Fruit fly (Drosophila melanogaster) whole organism, embryonic: ENCODE results near the gene pigs.

ENCODE experiments used
- Atf6 ChIP-seq: fragments of 200-800 bp; sonication (Bioruptor generic); IDR thresholded peaks from 2 replicates; pipeline ENCODE4 v1.3.6; 2022; ENCODE audit warnings: missing biosample characterization, missing genetic modification characterization
- CG13624 ChIP-seq: fragments of 200-800 bp; sonication (Bioruptor generic); optimal IDR thresholded peaks from 2 replicates; lab custom pipeline; 2016; ENCODE audit warnings: missing biosample characterization, missing genetic modification characterization
- CG15011 ChIP-seq: fragments of 200-800 bp; sonication (Bioruptor generic); optimal IDR thresholded peaks from 3 replicates; lab custom pipeline; 2018; ENCODE audit warnings: missing biosample characterization, mild to moderate bottlenecking, missing genetic modification characterization
- CG1529 ChIP-seq: fragments of 200-800 bp; sonication (Bioruptor generic); optimal IDR thresholded peaks from 3 replicates; lab custom pipeline; 2018; ENCODE audit warnings: missing biosample characterization, missing genetic modification characterization
- CG18262 ChIP-seq: fragments of 200-800 bp; optimal IDR thresholded peaks from 3 replicates; lab custom pipeline; 2019; ENCODE audit warnings: missing biosample characterization, mild to moderate bottlenecking, missing genetic modification characterization, moderate library complexity
- CG31224 ChIP-seq: fragments of 200-800 bp; sonication (Bioruptor generic); IDR thresholded peaks from 2 replicates; pipeline ENCODE4 v1.3.6; 2022; ENCODE audit warnings: missing biosample characterization, missing genetic modification characterization
- CG31441 ChIP-seq: fragments of 200-800 bp; sonication (Bioruptor generic); IDR thresholded peaks from 2 replicates; pipeline ENCODE4 v1.3.6; 2022; ENCODE audit warnings: missing biosample characterization, missing genetic modification characterization
- CG3281 ChIP-seq: fragments of 200-800 bp; sonication (Bioruptor generic); optimal IDR thresholded peaks from 3 replicates; lab custom pipeline; 2017; ENCODE audit warnings: missing biosample characterization, mild to moderate bottlenecking, missing genetic modification characterization
- CG6683 ChIP-seq: fragments of 200-800 bp; sonication (Bioruptor generic); optimal IDR thresholded peaks from 2 replicates; lab custom pipeline; 2017; ENCODE audit warnings: missing biosample characterization, mild to moderate bottlenecking, missing genetic modification characterization, missing genetic modification reagents
- CG6854 ChIP-seq: fragments of 200-800 bp; sonication (Bioruptor generic); optimal IDR thresholded peaks from 3 replicates; lab custom pipeline; 2017; ENCODE audit warnings: missing biosample characterization, mild to moderate bottlenecking, missing genetic modification characterization
- CG7372 ChIP-seq: fragments of 200-800 bp; sonication (Bioruptor generic); IDR thresholded peaks from 2 replicates; pipeline ENCODE4 v1.3.6; 2022; ENCODE audit warnings: missing biosample characterization, missing genetic modification characterization
- CG8765 ChIP-seq: fragments of 200-800 bp; sonication (Bioruptor generic); IDR thresholded peaks from 2 replicates; pipeline ENCODE4 v1.3.6; 2022; ENCODE audit warnings: missing biosample characterization, missing genetic modification characterization
- Chrac-16 ChIP-seq: fragments of 200-800 bp; sonication (Bioruptor generic); optimal IDR thresholded peaks from 3 replicates; lab custom pipeline; 2016; ENCODE audit warnings: missing biosample characterization, missing genetic modification characterization
- E2f1 ChIP-seq: fragments of 200-800 bp; sonication (Bioruptor generic); IDR thresholded peaks from 2 replicates; pipeline ENCODE4 v1.3.6; 2022; ENCODE audit warnings: missing biosample characterization, missing genetic modification characterization
- ERR ChIP-seq: fragments of 200-800 bp; sonication (Bioruptor generic); optimal IDR thresholded peaks from 2 replicates; lab custom pipeline; 2016; ENCODE audit warnings: missing biosample characterization, missing genetic modification characterization
- Fer1 ChIP-seq: fragments of 200-800 bp; sonication (Bioruptor generic); optimal IDR thresholded peaks from 2 replicates; lab custom pipeline; 2017; ENCODE audit warnings: missing biosample characterization, mild to moderate bottlenecking, missing genetic modification characterization
- HHEX ChIP-seq: fragments of 200-800 bp; sonication (Bioruptor generic); optimal IDR thresholded peaks from 3 replicates; lab custom pipeline; 2017; ENCODE audit warnings: missing biosample characterization, mild to moderate bottlenecking, missing genetic modification characterization, missing genetic modification reagents
- HLHmδ ChIP-seq: fragments of 200-800 bp; sonication (Bioruptor generic); optimal IDR thresholded peaks from 2 replicates; lab custom pipeline; 2018; ENCODE audit warnings: missing biosample characterization, mild to moderate bottlenecking, missing genetic modification characterization, moderate library complexity
- Mes4 ChIP-seq: fragments of 200-800 bp; sonication (Bioruptor generic); optimal IDR thresholded peaks from 2 replicates; lab custom pipeline; 2016; ENCODE audit warnings: missing biosample characterization, missing genetic modification characterization
- NFAT ChIP-seq: fragments of 200-800 bp; sonication (Bioruptor generic); IDR thresholded peaks from 2 replicates; pipeline ENCODE4 v1.3.6; 2022; ENCODE audit warnings: missing biosample characterization, missing genetic modification characterization
- Nf-YC ChIP-seq: fragments of 200-800 bp; optimal IDR thresholded peaks from 3 replicates; lab custom pipeline; 2019; ENCODE audit warnings: missing biosample characterization, mild to moderate bottlenecking, missing genetic modification characterization, moderate library complexity
- Side ChIP-seq: fragments of 200-800 bp; sonication (Bioruptor generic); optimal IDR thresholded peaks from 2 replicates; lab custom pipeline; 2016; ENCODE audit warnings: missing biosample characterization, missing genetic modification characterization
- TFAM ChIP-seq: fragments of 200-800 bp; sonication (Bioruptor generic); optimal IDR thresholded peaks from 2 replicates; lab custom pipeline; 2017; ENCODE audit warnings: missing biosample characterization, missing genetic modification characterization, inconsistent platforms
- al ChIP-seq: fragments of 200-800 bp; sonication (Bioruptor generic); IDR thresholded peaks from 2 replicates; pipeline ENCODE4 v1.3.6; 2022; ENCODE audit warnings: missing biosample characterization, missing genetic modification characterization
- amos ChIP-seq: fragments of 200-800 bp; sonication (Bioruptor generic); IDR thresholded peaks from 2 replicates; pipeline ENCODE4 v1.3.6; 2022; ENCODE audit warnings: missing biosample characterization, missing genetic modification characterization; ENCODE audit not compliant: partially characterized antibody
- cato ChIP-seq: fragments of 200-800 bp; sonication (Bioruptor generic); optimal IDR thresholded peaks from 2 replicates; lab custom pipeline; 2016; ENCODE audit warnings: missing biosample characterization, missing genetic modification characterization, borderline replicate concordance
- dati ChIP-seq: fragments of 200-800 bp; sonication (Bioruptor generic); IDR thresholded peaks from 2 replicates; pipeline ENCODE4 v1.3.6; 2022; ENCODE audit warnings: missing biosample characterization, missing genetic modification characterization
- disco-r ChIP-seq: fragments of 200-800 bp; sonication (Bioruptor generic); optimal IDR thresholded peaks from 2 replicates; lab custom pipeline; 2016; ENCODE audit warnings: missing biosample characterization, missing genetic modification characterization
- dysf ChIP-seq: fragments of 200-800 bp; sonication (Bioruptor generic); IDR thresholded peaks from 3 replicates; pipeline ENCODE4 v1.3.6; 2022; ENCODE audit warnings: missing biosample characterization, missing genetic modification characterization
- exex ChIP-seq: fragments of 200-800 bp; sonication (Bioruptor generic); optimal IDR thresholded peaks from 4 replicates; lab custom pipeline; 2018; ENCODE audit warnings: missing biosample characterization, mild to moderate bottlenecking, missing genetic modification characterization, moderate library complexity
- eyg ChIP-seq: fragments of 200-800 bp; sonication (Bioruptor generic); optimal IDR thresholded peaks from 3 replicates; lab custom pipeline; 2016; ENCODE audit warnings: missing biosample characterization, missing genetic modification characterization
- fu2 ChIP-seq: fragments of 200-800 bp; sonication (Bioruptor generic); optimal IDR thresholded peaks from 2 replicates; lab custom pipeline; 2016; ENCODE audit warnings: missing biosample characterization, missing genetic modification characterization
- insv ChIP-seq, 2 experiments: fragments of 200-800 bp; sonication (Bioruptor generic); optimal IDR thresholded peaks; 3 replicates each; lab custom pipeline; 2016 to 2018; ENCODE audit warnings: missing biosample characterization in 2 of 2, missing genetic modification characterization in 2 of 2
- kni ChIP-seq: fragments of 200-800 bp; sonication (Bioruptor generic); optimal IDR thresholded peaks from 3 replicates; lab custom pipeline; 2017; ENCODE audit warnings: mild to moderate bottlenecking, missing biosample characterization, missing genetic modification reagents, missing genetic modification characterization
- lov ChIP-seq, 2 experiments: fragments of 200-800 bp in 1 of 2; fragments of >200 bp in 1 of 2; sonication (Bioruptor generic) in 1 of 2; IDR thresholded peaks in 1 of 2; optimal IDR thresholded peaks in 1 of 2; 2 replicates in 1 of 2; 3 replicates in 1 of 2; pipeline versions ENCODE4 v1.3.6 to Lab custom; 2017 to 2022; ENCODE audit warnings: missing biosample characterization in 1 of 2, missing genetic modification characterization in 1 of 2
- org-1 ChIP-seq: fragments of 200-800 bp; sonication (Bioruptor generic); optimal IDR thresholded peaks from 2 replicates; lab custom pipeline; 2017; ENCODE audit warnings: missing biosample characterization, missing genetic modification characterization
- sens ChIP-seq: fragments of 200-800 bp; sonication (Bioruptor generic); peaks from one replicate; lab custom pipeline; 2016; ENCODE audit warnings: missing biosample characterization, missing genetic modification characterization
- seq ChIP-seq: fragments of 200-800 bp; sonication (Bioruptor generic); IDR thresholded peaks from 2 replicates; pipeline ENCODE4 v1.3.6; 2022; ENCODE audit warnings: missing biosample characterization, missing genetic modification characterization
- slou ChIP-seq: fragments of 200-800 bp; sonication (Bioruptor generic); optimal IDR thresholded peaks from 3 replicates; lab custom pipeline; 2016; ENCODE audit warnings: missing biosample characterization, missing genetic modification characterization
- slp2 ChIP-seq: fragments of 200-800 bp; sonication (Bioruptor generic); optimal IDR thresholded peaks from 2 replicates; lab custom pipeline; 2016; ENCODE audit warnings: missing biosample characterization, missing genetic modification characterization
- sug ChIP-seq: fragments of 200-800 bp; optimal IDR thresholded peaks from 2 replicates; lab custom pipeline; 2019; ENCODE audit warnings: missing biosample characterization, mild to moderate bottlenecking, missing genetic modification characterization, moderate library complexity
- tgo ChIP-seq: fragments of 200-800 bp; sonication (Bioruptor generic); IDR thresholded peaks from 3 replicates; pipeline ENCODE4 v1.3.6; 2022; ENCODE audit warnings: missing biosample characterization, missing genetic modification characterization
- trem ChIP-seq: fragments of 200-800 bp; optimal IDR thresholded peaks from 3 replicates; lab custom pipeline; 2019; ENCODE audit warnings: missing biosample characterization, mild to moderate bottlenecking, missing genetic modification characterization, moderate library complexity
- tx ChIP-seq: fragments of 200-800 bp; sonication (Bioruptor generic); optimal IDR thresholded peaks from 2 replicates; lab custom pipeline; 2016; ENCODE audit warnings: missing biosample characterization, missing genetic modification characterization
- unpg ChIP-seq: fragments of 200-800 bp; sonication (Bioruptor generic); optimal IDR thresholded peaks from 3 replicates; lab custom pipeline; 2018; ENCODE audit warnings: missing biosample characterization, mild to moderate bottlenecking, missing genetic modification characterization, moderate library complexity
- vnd ChIP-seq: fragments of 200-800 bp; sonication (Bioruptor generic); IDR thresholded peaks from 3 replicates; pipeline ENCODE4 v1.3.6; 2022; ENCODE audit warnings: missing biosample characterization, missing genetic modification characterization; ENCODE audit not compliant: partially characterized antibody
- wor ChIP-seq: fragments of 200-800 bp; sonication (Bioruptor generic); IDR thresholded peaks from 2 replicates; pipeline ENCODE4 v1.3.6; 2022; ENCODE audit warnings: missing biosample characterization, missing genetic modification characterization
- zen ChIP-seq: fragments of 200-800 bp; sonication (Bioruptor generic); optimal IDR thresholded peaks from 3 replicates; lab custom pipeline; 2018; ENCODE audit warnings: missing biosample characterization, mild to moderate bottlenecking, missing genetic modification characterization, moderate library complexity
- zen2 ChIP-seq: fragments of 200-800 bp; sonication (Bioruptor generic); IDR thresholded peaks from 3 replicates; pipeline ENCODE4 v1.3.6; 2022; ENCODE audit warnings: missing biosample characterization, missing genetic modification characterization; ENCODE audit not compliant: partially characterized antibody
- zfh1 ChIP-seq: fragments of 200-800 bp; sonication (Bioruptor generic); IDR thresholded peaks from 3 replicates; pipeline ENCODE4 v1.3.6; 2022; ENCODE audit warnings: missing biosample characterization, missing genetic modification characterization

Gene pigs

DNA sequence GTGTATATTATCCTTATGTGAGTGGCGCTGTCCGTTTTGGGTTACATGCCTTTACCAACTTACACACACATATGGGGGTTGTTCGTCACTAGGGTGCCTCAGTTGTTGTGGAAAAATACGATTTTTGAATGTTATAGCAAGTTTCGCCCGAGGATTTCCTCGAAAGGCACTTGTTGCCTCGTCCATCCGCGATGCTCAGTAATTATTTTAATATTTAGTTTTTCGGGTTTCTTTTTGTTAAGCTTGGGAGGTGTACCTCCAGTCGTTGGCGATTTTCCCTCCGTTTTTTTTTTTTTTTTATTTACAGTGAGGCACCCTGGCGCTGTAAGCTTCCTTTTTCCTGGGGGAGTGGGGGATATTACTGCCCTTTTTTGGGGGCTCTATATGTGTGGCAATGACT lies 96.6 kb downstream of the pigs start (continued):
- TF ChIP-seq dati (GFP tag; lab: Robert Waterston, UW) (peak; percentile 27; the same call in 1 of the 2 replicates), sens (GFP tag; lab: Kevin White, UChicago) (peak; percentile 88), sug (tag; lab: Kevin White, UChicago) (peak; percentile 75), exex (peak; percentile 54), unpg (peak; percentile 75), CG13624 (GFP tag; lab: Kevin White, UChicago) (peak; percentile 38), wor (0 out of 2 replicates have a peak, but pooled peaks have one; percentile 16), Fer1 (GFP tag; lab: Kevin White, UChicago) (peak; percentile 92), CG8765 (GFP tag; lab: Robert Waterston, UW) (0 out of 2 replicates have a peak, but pooled peaks have one; percentile 16), Chrac-16 (GFP tag; lab: Kevin White, UChicago) (peak; percentile 33), TFAM (no peak), CG7372 (GFP tag; lab: Robert Waterston, UW) (peak; percentile 39; the same call in 1 of the 2 replicates), NFAT (GFP tag; lab: Robert Waterston, UW) (no peak), slou (GFP tag; lab: Kevin White, UChicago) (peak; percentile 5), disco-r (peak; percentile 29), CG6854 (GFP tag; lab: Kevin White, UChicago) (peak; percentile 74), zen (tag; lab: Kevin White, UChicago) (no peak), CG1529 (GFP tag; lab: Kevin White, UChicago) (peak; percentile 54), trem (peak; percentile 12), zen2 (GFP tag; lab: Robert Waterston, UW) (no peak), E2f1 (GFP tag; lab: Robert Waterston, UW) (peak; percentile 56), zfh1 (GFP tag; lab: Robert Waterston, UW) (peak; percentile 52; the same call in 1 of the 3 replicates), Atf6 (GFP tag; lab: Robert Waterston, UW) (peak; percentile 87), org-1 (GFP tag; lab: Kevin White, UChicago) (peak; percentile 68), Side (peak; percentile 58), tgo (GFP tag; lab: Robert Waterston, UW) (peak; percentile 67; the same call in 1 of the 3 replicates), CG6683 (peak; percentile 66), Mes4 (GFP tag; lab: Kevin White, UChicago) (peak; percentile 44), cato (no peak), HLHmδ (no peak), tx (GFP tag; lab: Kevin White, UChicago) (peak; percentile 12), CG15011 (peak; percentile 20), seq (peak; percentile 75), kni (GFP tag; lab: Kevin White, UChicago) (peak; percentile 5), vnd (no peak), CG31441 (GFP tag; lab: Robert Waterston, UW) (peak; percentile 75), dysf (GFP tag; lab: Robert Waterston, UW) (peak; percentile 75), CG31224 (GFP tag; lab: Robert Waterston, UW) (no peak), fu2 (GFP tag; lab: Kevin White, UChicago) (peak; percentile 22), slp2 (GFP tag; lab: Kevin White, UChicago) (peak; percentile 19), al (GFP tag; lab: Robert Waterston, UW) (0 out of 2 replicates have a peak, but pooled peaks have one; percentile 28), CG3281 (GFP tag; lab: Kevin White, UChicago) (peak; percentile 73), CG18262 (tag; lab: Kevin White, UChicago) (peak; percentile 58), amos (GFP tag; lab: Robert Waterston, UW) (no peak), ERR (GFP tag; lab: Kevin White, UChicago) (peak; percentile 18), eyg (GFP tag; lab: Kevin White, UChicago) (peak; percentile 4), HHEX (peak; percentile 69), Nf-YC (tag; lab: Kevin White, UChicago) (peak; percentile 67), lov (optimal IDR thresholded peaks at IDR 0.05; lab: Kevin White, UChicago) (no peak), lov (GFP tag; IDR thresholded peaks at IDR 0.05; lab: Robert Waterston, UW) (0 out of 3 replicates have a peak, but pooled peaks have one; percentile 41), insv (GFP tag; optimal IDR thresholded peaks at IDR 0.05; lab: Kevin White, UChicago) (peak in 1 of 2 experiments; percentile 31)
